Fruit fly (Drosophila melanogaster): Measurements from ENCODE around the gene spd-2.

- TF ChIP-seq EcR (GFP tag; optimal IDR thresholded peaks at IDR 0.05) (no peak), psq (optimal IDR thresholded peaks at IDR 0.05) (no peak), CG8478 (optimal IDR thresholded peaks at IDR 0.05) (no peak), usp (GFP tag; optimal IDR thresholded peaks at IDR 0.05) (no peak), pan (optimal IDR thresholded peaks at IDR 0.05) (no peak)
Measured at dm6 chr3L:16586989-16587388, 7.8 kb downstream of the spd-2 start, which contains the start of the genes Syx8 and CG32163.

All from whole organism.